Fruit fly (Drosophila melanogaster) whole organism, embryonic: ENCODE results near the gene CG2076.

Experiments
- Asciz ChIP-seq: fragments of 200-800 bp; sonication (Bioruptor generic); optimal IDR thresholded peaks from 2 replicates; lab custom pipeline; 2017; ENCODE audit warnings: missing biosample characterization, mild to moderate bottlenecking, missing genetic modification characterization, missing genetic modification reagents
- BEAF-32 ChIP-seq: fragments of 200-800 bp; sonication (Bioruptor generic); optimal IDR thresholded peaks from 3 replicates; lab custom pipeline; 2017; ENCODE audit warnings: missing biosample characterization, missing genetic modification characterization, mild to moderate bottlenecking, moderate library complexity, missing genetic modification reagents
- CG10979 ChIP-seq: fragments of 200-800 bp; sonication (Bioruptor generic); optimal IDR thresholded peaks from 2 replicates; lab custom pipeline; 2018; ENCODE audit warnings: missing biosample characterization, mild to moderate bottlenecking, missing genetic modification characterization, moderate library complexity
- CG13287 ChIP-seq: fragments of 200-800 bp; sonication (Bioruptor generic); IDR thresholded peaks from 2 replicates; pipeline ENCODE4 v1.3.6; 2022; ENCODE audit warnings: missing biosample characterization, missing genetic modification characterization; ENCODE audit not compliant: partially characterized antibody
- CG14860 ChIP-seq: fragments of 200-800 bp; sonication (Bioruptor generic); IDR thresholded peaks from 3 replicates; pipeline ENCODE4 v1.3.6; 2022; ENCODE audit warnings: missing biosample characterization, missing genetic modification characterization; ENCODE audit not compliant: partially characterized antibody
- CG16813 ChIP-seq: fragments of 200-800 bp; sonication (Bioruptor generic); IDR thresholded peaks from 3 replicates; pipeline ENCODE4 v1.3.6; 2022; ENCODE audit warnings: missing biosample characterization, missing genetic modification characterization; ENCODE audit not compliant: partially characterized antibody
- CG18262 ChIP-seq: fragments of 200-800 bp; optimal IDR thresholded peaks from 3 replicates; lab custom pipeline; 2019; ENCODE audit warnings: missing biosample characterization, mild to moderate bottlenecking, missing genetic modification characterization, moderate library complexity
- CG2116 ChIP-seq: fragments of 200-800 bp; sonication (Bioruptor generic); optimal IDR thresholded peaks from 3 replicates; lab custom pipeline; 2018; ENCODE audit warnings: missing biosample characterization, mild to moderate bottlenecking, missing genetic modification characterization
- CG2129 ChIP-seq: fragments of 200-800 bp; sonication (Bioruptor generic); IDR thresholded peaks from 2 replicates; pipeline ENCODE4 v1.3.6; 2022; ENCODE audit warnings: missing biosample characterization, missing genetic modification characterization; ENCODE audit not compliant: partially characterized antibody
- CG30403 ChIP-seq: fragments of 200-800 bp; sonication (Bioruptor generic); optimal IDR thresholded peaks from 3 replicates; lab custom pipeline; 2016; ENCODE audit warnings: missing biosample characterization, missing genetic modification characterization
- CG34224 ChIP-seq: fragments of 200-800 bp; sonication (Bioruptor generic); IDR thresholded peaks from 3 replicates; pipeline ENCODE4 v1.3.6; 2022; ENCODE audit warnings: missing biosample characterization, missing genetic modification characterization; ENCODE audit not compliant: partially characterized antibody
- CG6791 ChIP-seq: fragments of 200-800 bp; sonication (Bioruptor generic); IDR thresholded peaks from 3 replicates; pipeline ENCODE4 v1.3.6; 2022; ENCODE audit warnings: missing biosample characterization, missing genetic modification characterization; ENCODE audit not compliant: partially characterized antibody
- CG7963 ChIP-seq: fragments of 200-800 bp; sonication (Bioruptor generic); IDR thresholded peaks from 3 replicates; pipeline ENCODE4 v1.3.6; 2022; ENCODE audit warnings: missing biosample characterization, missing genetic modification characterization; ENCODE audit not compliant: partially characterized antibody
- CG9932 ChIP-seq: fragments of 200-800 bp; sonication (Bioruptor generic); IDR thresholded peaks from 2 replicates; pipeline ENCODE4 v1.3.6; 2022; ENCODE audit warnings: missing biosample characterization, missing genetic modification characterization
- D ChIP-seq, 2 experiments: fragments of 200-800 bp in 1 of 2; fragments of >200 bp in 1 of 2; sonication (Bioruptor generic) in 1 of 2; optimal IDR thresholded peaks; 2 replicates in 1 of 2; 3 replicates in 1 of 2; lab custom pipeline; 2017; ENCODE audit warnings: mild to moderate bottlenecking in 1 of 2, missing biosample characterization in 1 of 2, missing genetic modification characterization in 1 of 2, missing genetic modification reagents in 1 of 2
- Dll ChIP-seq: fragments of 200-800 bp; sonication (Bioruptor generic); IDR thresholded peaks from 4 replicates; pipeline ENCODE4 v1.3.6; 2022; ENCODE audit warnings: missing biosample characterization, missing genetic modification characterization; ENCODE audit not compliant: partially characterized antibody
- Doc3 ChIP-seq: fragments of 200-800 bp; sonication (Bioruptor generic); IDR thresholded peaks from 3 replicates; pipeline ENCODE4 v1.3.6; 2022; ENCODE audit warnings: missing biosample characterization, missing genetic modification characterization; ENCODE audit not compliant: partially characterized antibody
- Dp ChIP-seq: fragments of 200-800 bp; sonication (Bioruptor generic); optimal IDR thresholded peaks from 2 replicates; lab custom pipeline; 2018; ENCODE audit warnings: missing biosample characterization, mild to moderate bottlenecking, missing genetic modification characterization, moderate library complexity
- Dref ChIP-seq: fragments of 200-800 bp; sonication (Bioruptor generic); IDR thresholded peaks from 2 replicates; pipeline ENCODE4 v1.3.6; 2022; ENCODE audit warnings: missing biosample characterization, missing genetic modification characterization
- E2f2 ChIP-seq: fragments of 200-800 bp; sonication (Bioruptor generic); IDR thresholded peaks from 2 replicates; pipeline ENCODE4 v1.3.6; 2022; ENCODE audit warnings: missing biosample characterization, missing genetic modification characterization
- HLH4C ChIP-seq: fragments of 200-800 bp; sonication (Bioruptor generic); IDR thresholded peaks from 3 replicates; pipeline ENCODE4 v1.3.6; 2022; ENCODE audit warnings: missing biosample characterization, missing genetic modification characterization; ENCODE audit not compliant: partially characterized antibody
- MESR4 ChIP-seq: fragments of 200-800 bp; sonication (Bioruptor generic); optimal IDR thresholded peaks from 2 replicates; lab custom pipeline; 2018; ENCODE audit warnings: missing biosample characterization, mild to moderate bottlenecking, missing genetic modification characterization, moderate library complexity
- Opbp ChIP-seq: fragments of 200-800 bp; sonication (Bioruptor generic); IDR thresholded peaks from 3 replicates; pipeline ENCODE4 v1.3.6; 2022; ENCODE audit warnings: missing biosample characterization, missing genetic modification characterization; ENCODE audit not compliant: partially characterized antibody
- Pdp1 ChIP-seq, 2 experiments: fragments of 200-800 bp; sonication (Bioruptor generic); optimal IDR thresholded peaks; 3 replicates each; lab custom pipeline; 2016; ENCODE audit warnings: missing biosample characterization in 2 of 2, missing genetic modification characterization in 2 of 2, mild to moderate bottlenecking in 1 of 2, moderate library complexity in 1 of 2
- Scr ChIP-seq: fragments of 200-800 bp; sonication (Bioruptor generic); IDR thresholded peaks from 2 replicates; pipeline ENCODE4 v1.3.6; 2022; ENCODE audit warnings: missing biosample characterization, missing genetic modification characterization; ENCODE audit not compliant: partially characterized antibody
- Sry-δ ChIP-seq: fragments of 200-800 bp; sonication (Bioruptor generic); optimal IDR thresholded peaks from 2 replicates; lab custom pipeline; 2016; ENCODE audit warnings: missing biosample characterization, missing genetic modification characterization
- amos ChIP-seq: fragments of 200-800 bp; sonication (Bioruptor generic); IDR thresholded peaks from 2 replicates; pipeline ENCODE4 v1.3.6; 2022; ENCODE audit warnings: missing biosample characterization, missing genetic modification characterization; ENCODE audit not compliant: partially characterized antibody
- ato ChIP-seq: fragments of 200-800 bp; sonication (Bioruptor generic); IDR thresholded peaks from 2 replicates; pipeline ENCODE4 v1.3.6; 2022; ENCODE audit warnings: missing biosample characterization, missing genetic modification characterization; ENCODE audit not compliant: partially characterized antibody
- bbx ChIP-seq: fragments of 200-800 bp; sonication (Bioruptor generic); IDR thresholded peaks from 2 replicates; pipeline ENCODE4 v1.3.6; 2022; ENCODE audit warnings: missing biosample characterization, missing genetic modification characterization; ENCODE audit not compliant: partially characterized antibody
- exex ChIP-seq: fragments of 200-800 bp; sonication (Bioruptor generic); optimal IDR thresholded peaks from 4 replicates; lab custom pipeline; 2018; ENCODE audit warnings: missing biosample characterization, mild to moderate bottlenecking, missing genetic modification characterization, moderate library complexity
- hb ChIP-seq: fragments of 200-800 bp; sonication (Bioruptor generic); IDR thresholded peaks from 3 replicates; pipeline ENCODE4 v1.3.6; 2022; ENCODE audit warnings: missing biosample characterization, missing genetic modification characterization; ENCODE audit not compliant: partially characterized antibody
- hbn ChIP-seq: fragments of 200-800 bp; sonication (Bioruptor generic); IDR thresholded peaks from 2 replicates; pipeline ENCODE4 v1.3.6; 2022; ENCODE audit warnings: missing biosample characterization, missing genetic modification characterization; ENCODE audit not compliant: partially characterized antibody
- inv ChIP-seq: fragments of 200-800 bp; sonication (Bioruptor generic); IDR thresholded peaks from 2 replicates; pipeline ENCODE4 v1.3.6; 2022; ENCODE audit warnings: missing biosample characterization, missing genetic modification characterization; ENCODE audit not compliant: partially characterized antibody
- knrl ChIP-seq: fragments of 200-800 bp; sonication (Bioruptor generic); IDR thresholded peaks from 3 replicates; pipeline ENCODE4 v1.3.6; 2022; ENCODE audit warnings: missing biosample characterization, missing genetic modification characterization; ENCODE audit not compliant: partially characterized antibody
- nerfin-2 ChIP-seq: fragments of 200-800 bp; sonication (Bioruptor generic); IDR thresholded peaks from 2 replicates; pipeline ENCODE4 v1.3.6; 2022; ENCODE audit warnings: missing biosample characterization, missing genetic modification characterization; ENCODE audit not compliant: partially characterized antibody
- pzg ChIP-seq: fragments of 200-800 bp; sonication (Bioruptor generic); optimal IDR thresholded peaks from 3 replicates; lab custom pipeline; 2018; ENCODE audit warnings: missing biosample characterization, mild to moderate bottlenecking, missing genetic modification characterization, moderate library complexity
- sens ChIP-seq: fragments of 200-800 bp; sonication (Bioruptor generic); peaks from one replicate; lab custom pipeline; 2016; ENCODE audit warnings: missing biosample characterization, missing genetic modification characterization
- sisA ChIP-seq: fragments of 200-800 bp; sonication (Bioruptor generic); IDR thresholded peaks from 2 replicates; pipeline ENCODE4 v1.3.6; 2022; ENCODE audit warnings: missing biosample characterization, missing genetic modification characterization
- sna ChIP-seq: fragments of 200-800 bp; sonication (Bioruptor generic); IDR thresholded peaks from 2 replicates; pipeline ENCODE4 v1.3.6; 2022; ENCODE audit warnings: missing biosample characterization, missing genetic modification characterization; ENCODE audit not compliant: partially characterized antibody
- sob ChIP-seq: fragments of 200-800 bp; sonication (Bioruptor generic); IDR thresholded peaks from 2 replicates; pipeline ENCODE4 v1.3.6; 2022; ENCODE audit warnings: missing biosample characterization, missing genetic modification characterization
- stwl ChIP-seq: fragments of 200-800 bp; sonication (Bioruptor generic); optimal IDR thresholded peaks from 3 replicates; lab custom pipeline; 2018; ENCODE audit warnings: missing biosample characterization, mild to moderate bottlenecking, missing genetic modification characterization, moderate library complexity
- tna ChIP-seq: fragments of 200-800 bp; sonication (Bioruptor generic); IDR thresholded peaks from 2 replicates; pipeline ENCODE4 v1.3.6; 2022; ENCODE audit warnings: missing biosample characterization, missing genetic modification characterization; ENCODE audit not compliant: partially characterized antibody
- unc-4 ChIP-seq: fragments of 200-800 bp; sonication (Bioruptor generic); IDR thresholded peaks from 2 replicates; pipeline ENCODE4 v1.3.6; 2022; ENCODE audit warnings: missing biosample characterization, missing genetic modification characterization; ENCODE audit not compliant: partially characterized antibody
- vnd ChIP-seq: fragments of 200-800 bp; sonication (Bioruptor generic); IDR thresholded peaks from 3 replicates; pipeline ENCODE4 v1.3.6; 2022; ENCODE audit warnings: missing biosample characterization, missing genetic modification characterization; ENCODE audit not compliant: partially characterized antibody
- zen2 ChIP-seq: fragments of 200-800 bp; sonication (Bioruptor generic); IDR thresholded peaks from 3 replicates; pipeline ENCODE4 v1.3.6; 2022; ENCODE audit warnings: missing biosample characterization, missing genetic modification characterization; ENCODE audit not compliant: partially characterized antibody

The CG2076 gene

dm6 chrX:11092201-11092600, 2.2 kb downstream of the CG2076 start, which contains the start of gene CG2061:
TSS of gene CG2061 (plus strand) at chrX:11092492.
- TF ChIP-seq CG34224 (GFP tag; lab: Robert Waterston, UW) (peak; percentile 74), CG9932 (no peak), stwl (tag; lab: Kevin White, UChicago) (peak; percentile 2), tna (GFP tag; lab: Robert Waterston, UW) (peak; percentile 72), D (optimal IDR thresholded peaks at IDR 0.05; lab: Kevin White, UChicago) (no peak), D (GFP tag; optimal IDR thresholded peaks at IDR 0.05; lab: Kevin White, UChicago) (no peak), Asciz (GFP tag; lab: Kevin White, UChicago) (no peak), CG14860 (peak; percentile 84), MESR4 (no peak), CG2116 (GFP tag; lab: Kevin White, UChicago) (peak; percentile 71), Doc3 (GFP tag; lab: Robert Waterston, UW) (peak; percentile 72; the same call in 2 of the 3 replicates), ato (GFP tag; lab: Robert Waterston, UW) (peak; percentile 46; the same call in 1 of the 2 replicates), Sry-δ (GFP tag; lab: Kevin White, UChicago) (peak; percentile 56), vnd (GFP tag; lab: Robert Waterston, UW) (peak; percentile 68), Pdp1 (GFP tag; optimal IDR thresholded peaks at IDR 0.05; lab: Kevin White, UChicago) (peak in 1 of 2 experiments; percentile 14), Dref (GFP tag; lab: Robert Waterston, UW) (peak; percentile 56), unc-4 (peak; percentile 71), nerfin-2 (GFP tag; lab: Robert Waterston, UW) (peak; percentile 71), amos (GFP tag; lab: Robert Waterston, UW) (peak; percentile 63; the same call in 1 of the 2 replicates), CG13287 (peak; percentile 81), hb (GFP tag; lab: Robert Waterston, UW) (peak; percentile 65), E2f2 (GFP tag; lab: Robert Waterston, UW) (peak; percentile 57), exex (tag; lab: Kevin White, UChicago) (peak; percentile 13), CG18262 (no peak), sna (GFP tag; lab: Robert Waterston, UW) (peak; percentile 74), Dll (GFP tag; lab: Robert Waterston, UW) (peak; percentile 81), inv (GFP tag; lab: Robert Waterston, UW) (peak; percentile 66), CG10979 (tag; lab: Kevin White, UChicago) (no peak), CG16813 (GFP tag; lab: Robert Waterston, UW) (peak; percentile 66; the same call in 2 of the 3 replicates), CG2129 (GFP tag; lab: Robert Waterston, UW) (peak; percentile 36; the same call in 1 of the 2 replicates), Dp (GFP tag; lab: Kevin White, UChicago) (peak; percentile 38), HLH4C (GFP tag; lab: Robert Waterston, UW) (peak; percentile 87), zen2 (GFP tag; lab: Robert Waterston, UW) (peak; percentile 68; the same call in 2 of the 3 replicates), Scr (GFP tag; lab: Robert Waterston, UW) (peak; percentile 80), CG30403 (GFP tag; lab: Kevin White, UChicago) (no peak), knrl (peak; percentile 69; the same call in 2 of the 3 replicates), sisA (GFP tag; lab: Robert Waterston, UW) (no peak), pzg (GFP tag; lab: Kevin White, UChicago) (peak; percentile 18), bbx (GFP tag; lab: Robert Waterston, UW) (peak; percentile 68), sob (GFP tag; lab: Robert Waterston, UW) (no peak), Opbp (GFP tag; lab: Robert Waterston, UW) (peak; percentile 52; the same call in 1 of the 3 replicates), sens (GFP tag; lab: Kevin White, UChicago) (no peak), CG7963 (peak; percentile 52; the same call in 1 of the 3 replicates), hbn (peak; percentile 58), CG6791 (GFP tag; lab: Robert Waterston, UW) (peak; percentile 58; the same call in 2 of the 3 replicates), BEAF-32 (GFP tag; lab: Kevin White, UChicago) (peak; percentile 68)
